Fruit fly (Drosophila melanogaster): ENCODE measurements around the gene CG7483.

- TF ChIP-seq N (GFP tag; optimal IDR thresholded peaks at IDR 0.05) (no peak), Dfd (GFP tag; optimal IDR thresholded peaks at IDR 0.05) (no peak), Mio (GFP tag; optimal IDR thresholded peaks at IDR 0.05) (no peak), br (GFP tag; optimal IDR thresholded peaks at IDR 0.05) (peak; percentile 24), usp (GFP tag; optimal IDR thresholded peaks at IDR 0.05) (no peak), psq (GFP tag; optimal IDR thresholded peaks at IDR 0.05) (peak; percentile 4), dmrt93B (GFP tag; optimal IDR thresholded peaks at IDR 0.05) (no peak), Abd-B (GFP tag; optimal IDR thresholded peaks at IDR 0.05) (no peak), dsf (GFP tag; optimal IDR thresholded peaks at IDR 0.05; ENCODE audit: borderline replicate concordance) (no peak), Hr78 (GFP tag; optimal IDR thresholded peaks at IDR 0.05) (no peak), fru (GFP tag; optimal IDR thresholded peaks at IDR 0.05) (peak; percentile 39), Myc (optimal IDR thresholded peaks at IDR 0.05) (no peak), Sp1 (GFP tag; optimal IDR thresholded peaks at IDR 0.05) (peak; percentile 44)
These were observed 30.3 kb upstream of the CG7483 start for dm6 chr3R:8282727-8283126.
